Fruit fly (Drosophila melanogaster): ENCODE results near the gene asun.

asun gene

dm6 chr3R:16236713-16237641 is 27.1 kb upstream of the asun start (continued):
- TF ChIP-seq lz (GFP tag; optimal IDR thresholded peaks at IDR 0.05) (peak; percentile 94), CG16779 (tag; optimal IDR thresholded peaks at IDR 0.05) (peak; percentile 93), CG3032 (tag; optimal IDR thresholded peaks at IDR 0.05) (peak; percentile 98), CG10631 (GFP tag; optimal IDR thresholded peaks at IDR 0.05) (peak; percentile 99), vri (GFP tag; optimal IDR thresholded peaks at IDR 0.05) (peak; percentile 74), Ets96B (tag; optimal IDR thresholded peaks at IDR 0.05) (peak; percentile 99), spab (GFP tag; optimal IDR thresholded peaks at IDR 0.05) (peak; percentile 96), fkh (GFP tag; optimal IDR thresholded peaks at IDR 0.05) (peak; percentile 84), net (GFP tag; optimal IDR thresholded peaks at IDR 0.05) (peak; percentile 96), Hr4 (GFP tag; optimal IDR thresholded peaks at IDR 0.05) (peak; percentile 95), CG11762 (GFP tag; optimal IDR thresholded peaks at IDR 0.05; ENCODE audit: insufficient read depth) (peak; percentile 95), dsx (GFP tag; optimal IDR thresholded peaks at IDR 0.05; ENCODE audit: poor library complexity, severe bottlenecking) (peak; percentile 98), pdm3 (GFP tag; optimal IDR thresholded peaks at IDR 0.05) (peak; percentile 95), Blimp-1 (GFP tag; optimal IDR thresholded peaks at IDR 0.05) (peak; percentile 93), CG4318 (GFP tag; optimal IDR thresholded peaks at IDR 0.05) (peak; percentile 94), cyc (GFP tag; optimal IDR thresholded peaks at IDR 0.05) (peak; percentile 95), Met (GFP tag; optimal IDR thresholded peaks at IDR 0.05) (peak; percentile 93)

DNA sequence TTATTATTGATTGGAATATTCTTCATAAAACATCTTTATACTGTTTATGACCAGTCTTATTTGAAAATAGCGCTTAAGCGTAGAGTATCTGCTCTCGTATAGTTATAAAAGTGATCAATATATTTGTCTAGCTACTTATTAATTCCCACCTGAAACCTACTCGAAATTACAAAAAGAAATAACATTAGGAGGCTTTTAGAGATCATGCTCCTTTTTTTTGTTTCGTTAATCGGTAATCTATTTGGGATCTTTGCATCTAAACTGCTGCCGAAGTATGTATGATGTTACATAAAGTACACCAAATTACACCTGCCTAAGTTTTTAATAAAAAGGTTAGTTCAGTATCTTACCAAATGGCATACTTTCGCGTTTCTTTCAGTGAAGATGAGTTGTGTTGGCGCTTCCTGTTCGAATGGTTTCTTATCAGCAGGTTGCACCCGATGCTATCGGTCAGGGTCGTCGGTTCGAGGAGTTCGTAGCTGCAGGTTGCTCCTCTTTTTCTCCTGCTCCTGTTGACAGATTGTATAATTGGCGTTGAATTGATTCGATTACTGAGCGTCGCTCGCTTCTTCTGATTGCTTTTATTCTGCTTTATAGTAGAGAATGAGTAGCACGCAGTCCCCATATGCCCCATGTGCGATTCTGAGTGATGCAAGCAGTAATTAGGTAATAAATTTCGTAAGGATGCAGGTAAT is 25.9 kb upstream of the asun start:
- peak; percentile 43 for TF ChIP-seq lz (GFP tag; optimal IDR thresholded peaks at IDR 0.05)
- TF ChIP-seq CG3919 (GFP tag; optimal IDR thresholded peaks at IDR 0.05) = peak; percentile 33
- TF ChIP-seq CG32006 (GFP tag; optimal IDR thresholded peaks at IDR 0.05) = peak; percentile 55
- TF ChIP-seq Gug (GFP tag; IDR thresholded peaks at IDR 0.05) = no peak
- TF ChIP-seq topi (GFP tag; optimal IDR thresholded peaks at IDR 0.05) = peak; percentile 35
- no peak for TF ChIP-seq CG15336 (GFP tag; IDR thresholded peaks at IDR 0.05)
- TF ChIP-seq CG9139 (GFP tag; optimal IDR thresholded peaks at IDR 0.05) = no peak
- TF ChIP-seq salr (GFP tag; optimal IDR thresholded peaks at IDR 0.05) = peak in 1 of 2 experiments; percentile 48
- TF ChIP-seq CG11902 (GFP tag; optimal IDR thresholded peaks at IDR 0.05) = no peak
- peak; percentile 55 for TF ChIP-seq Sox14 (GFP tag; optimal IDR thresholded peaks at IDR 0.05)
- no peak for TF ChIP-seq CG6854 (GFP tag; optimal IDR thresholded peaks at IDR 0.05)
- peak; percentile 38 for TF ChIP-seq CG8319 (GFP tag; optimal IDR thresholded peaks at IDR 0.05)
- TF ChIP-seq CG16779 (tag; optimal IDR thresholded peaks at IDR 0.05) = no peak
- TF ChIP-seq CG11294 (GFP tag; IDR thresholded peaks at IDR 0.05) = no peak
- TF ChIP-seq Hr38 (GFP tag; optimal IDR thresholded peaks at IDR 0.05) = no peak
- no peak for TF ChIP-seq dsx (GFP tag; optimal IDR thresholded peaks at IDR 0.05; ENCODE audit: poor library complexity, severe bottlenecking)
- TF ChIP-seq Hr39 (GFP tag; optimal IDR thresholded peaks at IDR 0.05) = peak; percentile 42
- peak; percentile 23 for TF ChIP-seq Hr4 (GFP tag; optimal IDR thresholded peaks at IDR 0.05)
- TF ChIP-seq dac (GFP tag; optimal IDR thresholded peaks at IDR 0.05) = no peak
- TF ChIP-seq Sox15 (GFP tag; optimal IDR thresholded peaks at IDR 0.05) = no peak
- peak; percentile 57 for TF ChIP-seq Met (GFP tag; optimal IDR thresholded peaks at IDR 0.05)
- TF ChIP-seq fd59A (GFP tag; optimal IDR thresholded peaks at IDR 0.05) = peak; percentile 34
- TF ChIP-seq CG6808 (GFP tag; optimal IDR thresholded peaks at IDR 0.05) = peak; percentile 58
- peak; percentile 50 for TF ChIP-seq Ets96B (tag; optimal IDR thresholded peaks at IDR 0.05)
- TF ChIP-seq Sox102F (GFP tag; optimal IDR thresholded peaks at IDR 0.05) = no peak
- TF ChIP-seq vri (GFP tag; optimal IDR thresholded peaks at IDR 0.05) = peak; percentile 55
- TF ChIP-seq CG3032 (tag; optimal IDR thresholded peaks at IDR 0.05) = peak; percentile 19
- no peak for TF ChIP-seq fd85E (GFP tag; optimal IDR thresholded peaks at IDR 0.05)
- peak; percentile 47 for TF ChIP-seq OdsH (GFP tag; optimal IDR thresholded peaks at IDR 0.05)
- peak; percentile 90 for TF ChIP-seq Eip78C (GFP tag)
- peak; percentile 24 for TF ChIP-seq cyc (GFP tag; optimal IDR thresholded peaks at IDR 0.05)
- peak; percentile 37 for TF ChIP-seq Eip75B (GFP tag; optimal IDR thresholded peaks at IDR 0.05)
- TF ChIP-seq spab (GFP tag; optimal IDR thresholded peaks at IDR 0.05) = peak; percentile 40
- TF ChIP-seq CG8119 (GFP tag; IDR thresholded peaks at IDR 0.05) = no peak
- no peak for TF ChIP-seq CG34406 (GFP tag; optimal IDR thresholded peaks at IDR 0.05)
- peak; percentile 21 for TF ChIP-seq Smox (GFP tag; optimal IDR thresholded peaks at IDR 0.05)
- no peak for TF ChIP-seq CG6163 (GFP tag; IDR thresholded peaks at IDR 0.05)
- TF ChIP-seq acj6 (GFP tag; optimal IDR thresholded peaks at IDR 0.05) = peak; percentile 56
- no peak for TF ChIP-seq CG4318 (GFP tag; optimal IDR thresholded peaks at IDR 0.05)
